Fruit fly (Drosophila melanogaster): ENCODE results near the gene out.

The out gene

DNA sequence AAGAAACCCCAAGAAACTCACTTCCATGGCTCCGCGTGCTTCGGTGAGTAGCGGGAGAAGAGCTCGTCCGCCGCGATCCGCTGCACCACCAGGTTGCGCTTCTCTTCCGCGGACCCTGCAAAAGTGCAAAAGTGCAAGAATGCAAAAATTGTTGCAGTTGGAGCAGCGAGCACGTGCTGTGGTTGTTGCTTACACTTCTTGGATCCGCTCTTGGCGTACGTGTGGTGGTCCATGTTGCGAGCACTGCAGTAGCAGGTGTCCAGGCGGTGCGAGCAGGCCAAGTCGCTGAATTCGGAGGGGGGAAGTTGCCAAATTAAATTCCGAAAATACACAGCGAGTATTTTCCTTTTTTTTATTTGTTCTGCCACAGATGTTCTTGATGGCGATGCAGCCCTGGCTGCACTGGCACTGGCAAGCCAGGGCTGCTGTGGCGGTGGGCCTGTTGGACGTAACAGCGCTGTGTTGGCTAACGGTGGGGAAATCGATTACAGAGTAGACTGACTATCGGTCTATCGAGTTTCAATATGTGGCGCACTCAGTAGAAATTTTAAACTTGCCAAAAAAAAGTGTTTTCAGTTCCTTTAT is 53.3 kb downstream of the out start, which contains the start of gene CG8010 (continued):
- TF ChIP-seq ara (GFP tag; IDR thresholded peaks at IDR 0.05) (no peak), CG1602 (GFP tag; optimal IDR thresholded peaks at IDR 0.05) (no peak), Sin3A (optimal IDR thresholded peaks at IDR 0.05) (peak; percentile 13), Neu2 (GFP tag; optimal IDR thresholded peaks at IDR 0.05; ENCODE audit: borderline replicate concordance) (no peak), twi (tag; optimal IDR thresholded peaks at IDR 0.05) (peak; percentile 35), Fer2 (tag; optimal IDR thresholded peaks at IDR 0.05) (no peak), Dfd (GFP tag; optimal IDR thresholded peaks at IDR 0.05) (no peak), Ets97D (GFP tag; optimal IDR thresholded peaks at IDR 0.05) (peak; percentile 11), CG14441 (GFP tag; IDR thresholded peaks at IDR 0.05) (0 out of 2 replicates have a peak, but pooled peaks have one; percentile 16), CG13775 (GFP tag; optimal IDR thresholded peaks at IDR 0.05) (no peak), CG30431 (GFP tag; optimal IDR thresholded peaks at IDR 0.05) (no peak), tll (GFP tag; optimal IDR thresholded peaks at IDR 0.05) (no peak), CG9797 (GFP tag; optimal IDR thresholded peaks at IDR 0.05) (peak; percentile 12), prd (optimal IDR thresholded peaks at IDR 0.05) (no peak), prd (GFP tag; IDR thresholded peaks at IDR 0.05) (no peak), CG17359 (tag; optimal IDR thresholded peaks at IDR 0.05) (no peak), NFAT (GFP tag; IDR thresholded peaks at IDR 0.05) (0 out of 2 replicates have a peak, but pooled peaks have one; percentile 9), CG13287 (GFP tag; IDR thresholded peaks at IDR 0.05; ENCODE audit: partially characterized antibody) (peak; percentile 73), CG8290 (GFP tag; optimal IDR thresholded peaks at IDR 0.05) (no peak), CG8290 (tag; optimal IDR thresholded peaks at IDR 0.05) (no peak), maf-S (GFP tag; optimal IDR thresholded peaks at IDR 0.05) (no peak), HLH4C (GFP tag; IDR thresholded peaks at IDR 0.05; ENCODE audit: partially characterized antibody) (peak; percentile 58; the same call in 2 of the 3 replicates), insv (GFP tag; optimal IDR thresholded peaks at IDR 0.05) (no peak), CG12659 (GFP tag; optimal IDR thresholded peaks at IDR 0.05) (peak; percentile 46), sima (GFP tag; optimal IDR thresholded peaks at IDR 0.05) (no peak), CG10654 (GFP tag; optimal IDR thresholded peaks at IDR 0.05) (no peak), E2f2 (GFP tag; IDR thresholded peaks at IDR 0.05) (peak; percentile 92), cato (GFP tag; optimal IDR thresholded peaks at IDR 0.05; ENCODE audit: borderline replicate concordance) (no peak), odd (GFP tag; optimal IDR thresholded peaks at IDR 0.05) (no peak), CG11504 (tag; optimal IDR thresholded peaks at IDR 0.05) (no peak), CG12155 (GFP tag; optimal IDR thresholded peaks at IDR 0.05) (peak; percentile 68), CG9727 (GFP tag; optimal IDR thresholded peaks at IDR 0.05) (no peak), CG8944 (GFP tag; optimal IDR thresholded peaks at IDR 0.05) (no peak), CG16863 (GFP tag; optimal IDR thresholded peaks at IDR 0.05) (peak; percentile 10), CG3163 (GFP tag; optimal IDR thresholded peaks at IDR 0.05) (peak; percentile 19), grn (GFP tag; optimal IDR thresholded peaks at IDR 0.05) (no peak), CG4282 (GFP tag; optimal IDR thresholded peaks at IDR 0.05) (no peak), CG10979 (tag; optimal IDR thresholded peaks at IDR 0.05) (peak; percentile 37), Dp (GFP tag; optimal IDR thresholded peaks at IDR 0.05) (peak; percentile 89), HLHmδ (GFP tag; optimal IDR thresholded peaks at IDR 0.05) (peak; percentile 17), Oaz (GFP tag; IDR thresholded peaks at IDR 0.05) (no peak), CG8089 (GFP tag; optimal IDR thresholded peaks at IDR 0.05) (no peak), kah (GFP tag; optimal IDR thresholded peaks at IDR 0.05) (peak; percentile 3), tup (GFP tag; optimal IDR thresholded peaks at IDR 0.05) (no peak), Gsc (GFP tag; IDR thresholded peaks at IDR 0.05) (no peak), tin (GFP tag; optimal IDR thresholded peaks at IDR 0.05) (peak; percentile 13), MESR4 (GFP tag; optimal IDR thresholded peaks at IDR 0.05) (peak; percentile 87), stwl (tag; optimal IDR thresholded peaks at IDR 0.05) (peak; percentile 47)

Data from whole organism, embryonic.